Worm (Caenorhabditis elegans) whole organism, L1 larva: ENCODE data around the gene F20E11.17.

Experiments used
- C04F5.9 ChIP-seq: sonication (generic microtip); optimal IDR thresholded peaks from 2 replicates; lab custom pipeline; 2016; ENCODE audit warnings: missing genetic modification characterization, missing compliant biosample characterization
- alr-1 ChIP-seq: fragments of 200-800 bp; sonication (Bioruptor generic); optimal IDR thresholded peaks from 2 replicates; lab custom pipeline; 2018; ENCODE audit warnings: borderline replicate concordance, mild to moderate bottlenecking, missing genetic modification characterization, missing compliant biosample characterization
- aly-2 ChIP-seq: fragments of 150-350 bp; optimal IDR thresholded peaks from 2 replicates; lab custom pipeline; 2014; ENCODE audit warnings: missing biosample characterization, missing genetic modification characterization
- ceh-8 ChIP-seq: fragments of 200-800 bp; sonication (Bioruptor generic); optimal IDR thresholded peaks from 2 replicates; lab custom pipeline; 2018; ENCODE audit warnings: mild to moderate bottlenecking, missing genetic modification characterization, moderate library complexity, missing compliant biosample characterization
- ceh-90 ChIP-seq: sonication (generic microtip); optimal IDR thresholded peaks from 2 replicates; lab custom pipeline; 2016; ENCODE audit warnings: missing genetic modification characterization, missing compliant biosample characterization
- dpl-1 ChIP-seq, 3 experiments: fragments of 150-350 bp in 2 of 3; sonication (generic microtip) in 1 of 3; optimal IDR thresholded peaks; 2 replicates each; lab custom pipeline; 2014 to 2017; ENCODE audit warnings: missing biosample characterization in 3 of 3, missing genetic modification characterization in 3 of 3, missing genetic modification reagents in 3 of 3
- efl-1 ChIP-seq, 4 experiments: fragments of 150-350 bp; optimal IDR thresholded peaks in 3 of 4; peaks in 1 of 4; 1 replicate in 1 of 4; 2 replicates in 3 of 4; lab custom pipeline; 2014; ENCODE audit warnings: missing biosample characterization in 2 of 4, missing genetic modification characterization in 2 of 4, missing genetic modification reagents in 2 of 4
- efl-3 ChIP-seq: fragments of 200-800 bp; sonication (Bioruptor generic); optimal IDR thresholded peaks from 2 replicates; lab custom pipeline; 2018; ENCODE audit warnings: mild to moderate bottlenecking, missing genetic modification characterization, missing compliant biosample characterization
- egl-13 ChIP-seq: sonication (generic microtip); optimal IDR thresholded peaks from 2 replicates; lab custom pipeline; 2016; ENCODE audit warnings: missing genotype, missing genetic modification reagents, missing genetic modification characterization, missing compliant biosample characterization
- elt-2 ChIP-seq: sonication (generic microtip); optimal IDR thresholded peaks from 2 replicates; lab custom pipeline; 2016; ENCODE audit warnings: missing genetic modification characterization, mild to moderate bottlenecking, inconsistent platforms, missing compliant biosample characterization, missing genetic modification reagents
- fkh-10 ChIP-seq: sonication (generic microtip); optimal IDR thresholded peaks from 2 replicates; lab custom pipeline; 2017; ENCODE audit warnings: missing biosample characterization, missing genetic modification reagents, missing genetic modification characterization
- fos-1 ChIP-seq: fragments of 150-350 bp; optimal IDR thresholded peaks from 2 replicates; lab custom pipeline; 2014; ENCODE audit warnings: missing biosample characterization, missing genetic modification characterization
- hlh-4 ChIP-seq: sonication (generic microtip); optimal IDR thresholded peaks from 2 replicates; lab custom pipeline; 2016; ENCODE audit warnings: mild to moderate bottlenecking, missing genetic modification characterization, missing compliant biosample characterization
- hpl-2 ChIP-seq: fragments of 150-350 bp; optimal IDR thresholded peaks from 2 replicates; lab custom pipeline; 2014; ENCODE audit warnings: missing biosample characterization, missing genetic modification reagents, missing genetic modification characterization
- irx-1 ChIP-seq: sonication (generic microtip); optimal IDR thresholded peaks from 2 replicates; lab custom pipeline; 2016; ENCODE audit warnings: missing genetic modification characterization, missing compliant biosample characterization
- isw-1 ChIP-seq: fragments of 200-800 bp; sonication (Bioruptor generic); IDR thresholded peaks from 2 replicates; pipeline ENCODE4 v1.3.6; 2022; ENCODE audit warnings: missing genetic modification characterization, missing compliant biosample characterization
- lin-14 ChIP-seq: fragments of 200-800 bp; sonication (Bioruptor generic); optimal IDR thresholded peaks from 2 replicates; lab custom pipeline; 2018; ENCODE audit warnings: mild to moderate bottlenecking, missing genetic modification characterization, moderate library complexity, missing compliant biosample characterization
- lin-39 ChIP-seq: fragments of 150-350 bp; optimal IDR thresholded peaks from 2 replicates; lab custom pipeline; 2014; ENCODE audit warnings: missing biosample characterization, missing genetic modification reagents, missing genetic modification characterization
- mdl-1 ChIP-seq, 2 experiments: fragments of 150-350 bp; optimal IDR thresholded peaks; 2 replicates each; lab custom pipeline; 2014 to 2017; ENCODE audit warnings: missing biosample characterization in 2 of 2, missing genetic modification characterization in 2 of 2, inconsistent platforms in 1 of 2
- nhr-11 ChIP-seq: fragments of 150-350 bp; optimal IDR thresholded peaks from 2 replicates; lab custom pipeline; 2014; ENCODE audit warnings: missing biosample characterization, missing genetic modification characterization
- nhr-20 ChIP-seq: sonication (generic microtip); optimal IDR thresholded peaks from 2 replicates; lab custom pipeline; 2016; ENCODE audit warnings: mild to moderate bottlenecking, missing genetic modification characterization, missing compliant biosample characterization
- nhr-47 ChIP-seq: sonication (generic microtip); optimal IDR thresholded peaks from 2 replicates; lab custom pipeline; 2016; ENCODE audit warnings: mild to moderate bottlenecking, missing genetic modification characterization, moderate library complexity, missing compliant biosample characterization
- nhr-76 ChIP-seq: sonication (generic microtip); optimal IDR thresholded peaks from 2 replicates; lab custom pipeline; 2017; ENCODE audit warnings: missing biosample characterization, missing genetic modification characterization
- nhr-77 ChIP-seq: fragments of 150-350 bp; optimal IDR thresholded peaks from 2 replicates; lab custom pipeline; 2014; ENCODE audit warnings: missing biosample characterization, missing genetic modification characterization
- nhr-84 ChIP-seq: sonication (generic microtip); optimal IDR thresholded peaks from 2 replicates; lab custom pipeline; 2017; ENCODE audit warnings: missing biosample characterization, missing genetic modification characterization
- nhr-90 ChIP-seq: sonication (generic microtip); optimal IDR thresholded peaks from 2 replicates; lab custom pipeline; 2016; ENCODE audit warnings: mild to moderate bottlenecking, missing genetic modification characterization, missing compliant biosample characterization; ENCODE audit not compliant: poor library complexity
- pax-3 ChIP-seq: fragments of 200-800 bp; sonication (Bioruptor generic); optimal IDR thresholded peaks from 2 replicates; lab custom pipeline; 2018; ENCODE audit warnings: mild to moderate bottlenecking, missing genetic modification characterization, moderate library complexity, missing compliant biosample characterization
- pqm-1 ChIP-seq: sonication (generic microtip); optimal IDR thresholded peaks from 3 replicates; lab custom pipeline; 2017; ENCODE audit warnings: missing biosample characterization, missing genetic modification characterization
- rnt-1 ChIP-seq: sonication (generic microtip); optimal IDR thresholded peaks from 2 replicates; lab custom pipeline; 2016; ENCODE audit warnings: mild to moderate bottlenecking, missing genetic modification characterization, moderate library complexity, missing compliant biosample characterization
- snpc-4 ChIP-seq: fragments of 150-350 bp; optimal IDR thresholded peaks from 2 replicates; lab custom pipeline; 2014; ENCODE audit warnings: missing biosample characterization, missing genetic modification characterization
- snu-23 ChIP-seq: sonication (generic microtip); optimal IDR thresholded peaks from 2 replicates; lab custom pipeline; 2016; ENCODE audit warnings: missing genetic modification characterization, missing compliant biosample characterization
- sox-4 ChIP-seq: sonication (generic microtip); optimal IDR thresholded peaks from 2 replicates; lab custom pipeline; 2016; ENCODE audit warnings: missing genetic modification characterization, missing compliant biosample characterization
- sup-37 ChIP-seq: fragments of 200-800 bp; sonication (Bioruptor generic); optimal IDR thresholded peaks from 2 replicates; lab custom pipeline; 2018; ENCODE audit warnings: mild to moderate bottlenecking, missing genetic modification characterization, missing compliant biosample characterization
- swsn-7 ChIP-seq: sonication (generic microtip); optimal IDR thresholded peaks from 2 replicates; lab custom pipeline; 2016; ENCODE audit warnings: missing genetic modification characterization, missing compliant biosample characterization
- unc-30 ChIP-seq: sonication (generic microtip); optimal IDR thresholded peaks from 2 replicates; lab custom pipeline; 2017; ENCODE audit warnings: missing biosample characterization, missing genetic modification characterization
- ztf-11 ChIP-seq, 2 experiments: sonication (generic microtip); optimal IDR thresholded peaks; 2 replicates each; lab custom pipeline; 2016 to 2017; ENCODE audit warnings: missing genetic modification characterization in 2 of 2, missing biosample characterization in 1 of 2, missing compliant biosample characterization in 1 of 2

The F20E11.17 gene

ce11 chrV:17506289-17506688 lies 37.2 kb upstream of the F20E11.17 start, which contains the start of gene srw-31:
TSS of gene srw-31 (plus strand) at chrV:17506589.
- TF ChIP-seq alr-1 (tag; lab: Kevin White, UChicago), result no peak
- TF ChIP-seq pax-3 (tag; lab: Kevin White, UChicago), result no peak
- TF ChIP-seq hlh-4 (tag; lab: Kevin White, UChicago), result no peak
- TF ChIP-seq sup-37 (GFP tag; lab: Kevin White, UChicago), result no peak
- no peak for TF ChIP-seq lin-14 (GFP tag; lab: Kevin White, UChicago)
- TF ChIP-seq irx-1 (tag; lab: Kevin White, UChicago), result no peak
- TF ChIP-seq unc-30 (tag; lab: Kevin White, UChicago), result no peak
- TF ChIP-seq isw-1 (GFP tag; lab: Robert Waterston, UW), result no peak
- no peak for TF ChIP-seq rnt-1 (tag; lab: Kevin White, UChicago)
- no peak for TF ChIP-seq ceh-90 (tag; lab: Kevin White, UChicago)
- TF ChIP-seq aly-2 (tag; lab: Kevin White, UChicago), result no peak
- TF ChIP-seq nhr-76 (tag; lab: Kevin White, UChicago), result no peak
- TF ChIP-seq lin-39 (tag; lab: Kevin White, UChicago), result no peak
- TF ChIP-seq, all 84 proteins: peak for 0

- TF ChIP-seq lin-14 (GFP tag; lab: Kevin White, UChicago), result no peak
- TF ChIP-seq nhr-90, result no peak
- TF ChIP-seq lin-39 (tag; lab: Kevin White, UChicago), result no peak
- TF ChIP-seq ztf-11 (tag; optimal IDR thresholded peaks at IDR 0.05; lab: Kevin White, UChicago), result no peak
- TF ChIP-seq dpl-1 (GFP tag; optimal IDR thresholded peaks at IDR 0.05; lab: Kevin White, UChicago), result no peak
Observed at ce11 chrV:17500055-17500454, 31.0 kb upstream of the F20E11.17 start.

DNA sequence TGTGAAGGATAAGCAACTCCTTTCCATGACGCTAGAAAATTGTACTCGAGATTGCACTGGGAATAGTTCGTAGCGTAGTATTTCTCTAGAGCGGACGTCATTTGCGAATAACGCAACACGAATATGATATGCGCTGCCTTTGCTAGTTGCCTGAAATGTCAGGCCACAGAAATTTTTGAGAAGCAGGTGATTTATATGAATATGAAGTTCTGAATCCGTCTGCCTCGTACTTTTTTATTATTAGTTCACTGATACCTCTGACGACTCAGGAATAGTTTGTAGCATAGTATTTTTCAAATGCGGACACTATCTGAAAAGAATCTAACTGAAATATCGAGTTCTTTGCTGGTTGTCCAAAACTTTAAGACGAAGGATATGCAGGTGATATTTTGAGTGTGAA lies 27.0 kb upstream of the F20E11.17 start, which contains the start of gene srh-118:
srh-118 (minus strand) TSS at position 101 of the 400 bp plus-strand sequence.
- no peak for TF ChIP-seq nhr-11 (tag; lab: Kevin White, UChicago)
- TF ChIP-seq lin-39 (tag; lab: Kevin White, UChicago), result no peak
- no peak for TF ChIP-seq egl-13 (tag; lab: Kevin White, UChicago)
- no peak for TF ChIP-seq sox-4 (tag; lab: Kevin White, UChicago)
- TF ChIP-seq efl-3 (GFP tag; lab: Kevin White, UChicago), result no peak
- TF ChIP-seq mdl-1 (tag; optimal IDR thresholded peaks at IDR 0.05; lab: Kevin White, UChicago), result no peak
- TF ChIP-seq efl-1 (optimal IDR thresholded peaks at IDR 0.05; lab: Kevin White, UChicago), result no peak
- TF ChIP-seq efl-1 (GFP tag; optimal IDR thresholded peaks at IDR 0.05 in 1 of 2; lab: Kevin White, UChicago), result no peak
- TF ChIP-seq fos-1 (tag; lab: Kevin White, UChicago), result no peak
- no peak for TF ChIP-seq nhr-76 (tag; lab: Kevin White, UChicago)
- TF ChIP-seq pqm-1 (tag; lab: Kevin White, UChicago), result no peak

- no peak for TF ChIP-seq nhr-76 (tag; lab: Kevin White, UChicago)
Observed at ce11 chrV:17493732-17494131, 24.7 kb upstream of the F20E11.17 start, which contains the start of gene fbxa-102. TSS of gene fbxa-102 (minus strand) at chrV:17493832.

ce11 chrV:17486034-17486433 lies 17.0 kb upstream of the F20E11.17 start, which contains the start of gene scl-24:
TSS of gene scl-24 (plus strand) at chrV:17486334.
- TF ChIP-seq irx-1 (tag; lab: Kevin White, UChicago), result no peak
- no peak for TF ChIP-seq elt-2 (tag; lab: Kevin White, UChicago)
- no peak for TF ChIP-seq ceh-8 (GFP tag; lab: Kevin White, UChicago)
- no peak for TF ChIP-seq lin-14 (GFP tag; lab: Kevin White, UChicago)
- TF ChIP-seq C04F5.9, result no peak
- no peak for TF ChIP-seq lin-39 (tag; lab: Kevin White, UChicago)
- no peak for TF ChIP-seq nhr-20 (tag; lab: Kevin White, UChicago)
- TF ChIP-seq nhr-77 (tag; lab: Kevin White, UChicago), result no peak
- no peak for TF ChIP-seq hlh-4 (tag; lab: Kevin White, UChicago)
- no peak for TF ChIP-seq snpc-4 (tag; lab: Kevin White, UChicago)
- TF ChIP-seq snu-23 (GFP tag; lab: Kevin White, UChicago), result no peak
- no peak for TF ChIP-seq nhr-84
- no peak for TF ChIP-seq nhr-47 (tag; lab: Kevin White, UChicago)
- no peak for TF ChIP-seq swsn-7
- no peak for TF ChIP-seq fkh-10 (GFP tag; lab: Kevin White, UChicago)
- TF ChIP-seq ceh-90 (tag; lab: Kevin White, UChicago), result no peak
- no peak for TF ChIP-seq hpl-2 (GFP tag; lab: Kevin White, UChicago)
- TF ChIP-seq, all 84 proteins: peak for 0
